Fruit fly (Drosophila melanogaster) whole organism, embryonic: Measurements from ENCODE around the gene papi.

Source experiments
- CG10147 ChIP-seq: fragments of 200-800 bp; sonication (Bioruptor generic); optimal IDR thresholded peaks from 2 replicates; lab custom pipeline; 2019; ENCODE audit warnings: missing biosample characterization, mild to moderate bottlenecking, missing genetic modification characterization, moderate library complexity
- CG1024 ChIP-seq: fragments of 200-800 bp; sonication (Bioruptor generic); IDR thresholded peaks from 2 replicates; pipeline ENCODE4 v1.3.6; 2022; ENCODE audit warnings: missing biosample characterization, missing genetic modification characterization
- CG10321 ChIP-seq: fragments of 200-800 bp; sonication (Bioruptor generic); IDR thresholded peaks from 2 replicates; pipeline ENCODE4 v1.3.6; 2022; ENCODE audit warnings: missing biosample characterization, missing genetic modification characterization
- CG10979 ChIP-seq: fragments of 200-800 bp; sonication (Bioruptor generic); optimal IDR thresholded peaks from 2 replicates; lab custom pipeline; 2018; ENCODE audit warnings: missing biosample characterization, mild to moderate bottlenecking, missing genetic modification characterization, moderate library complexity
- CG11696 ChIP-seq: fragments of 200-800 bp; sonication (Bioruptor generic); IDR thresholded peaks from 2 replicates; pipeline ENCODE4 v1.3.6; 2022; ENCODE audit warnings: missing biosample characterization, missing genetic modification characterization
- CG12236 ChIP-seq: fragments of 200-800 bp; sonication (Bioruptor generic); optimal IDR thresholded peaks from 2 replicates; lab custom pipeline; 2016; ENCODE audit warnings: missing biosample characterization, missing genetic modification characterization
- CG12942 ChIP-seq: fragments of 200-800 bp; sonication (Bioruptor generic); optimal IDR thresholded peaks from 3 replicates; lab custom pipeline; 2016; ENCODE audit warnings: missing biosample characterization, missing genetic modification characterization
- CG13894 ChIP-seq: fragments of 200-800 bp; sonication (Bioruptor generic); optimal IDR thresholded peaks from 3 replicates; lab custom pipeline; 2018; ENCODE audit warnings: missing biosample characterization, mild to moderate bottlenecking, missing genetic modification characterization, moderate library complexity
- CG15011 ChIP-seq: fragments of 200-800 bp; sonication (Bioruptor generic); optimal IDR thresholded peaks from 3 replicates; lab custom pipeline; 2018; ENCODE audit warnings: missing biosample characterization, mild to moderate bottlenecking, missing genetic modification characterization
- CG1647 ChIP-seq: fragments of 200-800 bp; sonication (Bioruptor generic); optimal IDR thresholded peaks from 3 replicates; lab custom pipeline; 2016; ENCODE audit warnings: missing biosample characterization, missing genetic modification characterization
- CG16813 ChIP-seq: fragments of 200-800 bp; sonication (Bioruptor generic); IDR thresholded peaks from 3 replicates; pipeline ENCODE4 v1.3.6; 2022; ENCODE audit warnings: missing biosample characterization, missing genetic modification characterization; ENCODE audit not compliant: partially characterized antibody
- CG18262 ChIP-seq: fragments of 200-800 bp; optimal IDR thresholded peaks from 3 replicates; lab custom pipeline; 2019; ENCODE audit warnings: missing biosample characterization, mild to moderate bottlenecking, missing genetic modification characterization, moderate library complexity
- CG2199 ChIP-seq: fragments of 200-800 bp; sonication (Bioruptor generic); IDR thresholded peaks from 3 replicates; pipeline ENCODE4 v1.3.6; 2022; ENCODE audit warnings: missing biosample characterization, missing genetic modification characterization
- CG3065 ChIP-seq: fragments of 200-800 bp; sonication (Bioruptor generic); optimal IDR thresholded peaks from 2 replicates; lab custom pipeline; 2016; ENCODE audit warnings: missing biosample characterization, missing genetic modification characterization
- CG42726 ChIP-seq: fragments of 200-800 bp; sonication (Bioruptor generic); IDR thresholded peaks from 2 replicates; pipeline ENCODE4 v1.3.6; 2022; ENCODE audit warnings: missing biosample characterization, missing genetic modification characterization; ENCODE audit not compliant: partially characterized antibody
- CG4360 ChIP-seq: fragments of 200-800 bp; sonication (Bioruptor generic); IDR thresholded peaks from 2 replicates; pipeline ENCODE4 v1.3.6; 2022; ENCODE audit warnings: missing biosample characterization, missing genetic modification characterization
- CG4404 ChIP-seq: fragments of 200-800 bp; sonication (Bioruptor generic); IDR thresholded peaks from 2 replicates; pipeline ENCODE4 v1.3.6; 2022; ENCODE audit warnings: missing biosample characterization, missing genetic modification characterization
- CG5180 ChIP-seq: fragments of 200-800 bp; sonication (Bioruptor generic); optimal IDR thresholded peaks from 3 replicates; lab custom pipeline; 2017; ENCODE audit warnings: missing biosample characterization, missing genetic modification characterization, mild to moderate bottlenecking, moderate library complexity, missing genetic modification reagents
- CG6813 ChIP-seq: fragments of 200-800 bp; sonication (Bioruptor generic); optimal IDR thresholded peaks from 2 replicates; lab custom pipeline; 2017; ENCODE audit warnings: missing biosample characterization, missing genetic modification characterization, mild to moderate bottlenecking, moderate library complexity, missing genetic modification reagents
- CG7357 ChIP-seq: fragments of 200-800 bp; sonication (Bioruptor generic); IDR thresholded peaks from 3 replicates; pipeline ENCODE4 v1.3.6; 2022; ENCODE audit warnings: missing biosample characterization, missing genetic modification characterization
- CG7987 ChIP-seq: fragments of 200-800 bp; sonication (Bioruptor generic); optimal IDR thresholded peaks from 2 replicates; lab custom pipeline; 2018; ENCODE audit warnings: missing biosample characterization, mild to moderate bottlenecking, missing genetic modification characterization, moderate library complexity
- CG9215 ChIP-seq: fragments of 200-800 bp; sonication (Bioruptor generic); IDR thresholded peaks from 2 replicates; pipeline ENCODE4 v1.3.6; 2022; ENCODE audit warnings: missing biosample characterization, missing genetic modification characterization
- Chrac-16 ChIP-seq: fragments of 200-800 bp; sonication (Bioruptor generic); optimal IDR thresholded peaks from 3 replicates; lab custom pipeline; 2016; ENCODE audit warnings: missing biosample characterization, missing genetic modification characterization
- Dbx ChIP-seq: fragments of 200-800 bp; sonication (Bioruptor generic); IDR thresholded peaks from 3 replicates; pipeline ENCODE4 v1.3.6; 2022; ENCODE audit warnings: missing biosample characterization, missing genetic modification characterization
- Ets65A ChIP-seq: fragments of 200-800 bp; sonication (Bioruptor generic); peaks from one replicate; lab custom pipeline; 2016; ENCODE audit warnings: missing biosample characterization, missing genetic modification characterization
- Fer3 ChIP-seq: fragments of 200-800 bp; sonication (Bioruptor generic); optimal IDR thresholded peaks from 2 replicates; lab custom pipeline; 2018; ENCODE audit warnings: missing biosample characterization, mild to moderate bottlenecking, missing genetic modification characterization, moderate library complexity
- HLH3B ChIP-seq: fragments of 200-800 bp; sonication (Bioruptor generic); IDR thresholded peaks from 2 replicates; pipeline ENCODE4 v1.3.6; 2022; ENCODE audit warnings: missing biosample characterization, missing genetic modification characterization
- Lim3 ChIP-seq: fragments of 200-800 bp; sonication (Bioruptor generic); IDR thresholded peaks from 2 replicates; pipeline ENCODE4 v1.3.6; 2022; ENCODE audit warnings: missing biosample characterization, missing genetic modification characterization
- NFAT ChIP-seq: fragments of 200-800 bp; sonication (Bioruptor generic); IDR thresholded peaks from 2 replicates; pipeline ENCODE4 v1.3.6; 2022; ENCODE audit warnings: missing biosample characterization, missing genetic modification characterization
- Nf-YC ChIP-seq: fragments of 200-800 bp; optimal IDR thresholded peaks from 3 replicates; lab custom pipeline; 2019; ENCODE audit warnings: missing biosample characterization, mild to moderate bottlenecking, missing genetic modification characterization, moderate library complexity
- Usf ChIP-seq: fragments of 200-800 bp; sonication (Bioruptor generic); optimal IDR thresholded peaks from 2 replicates; lab custom pipeline; 2017; ENCODE audit warnings: missing genotype, missing biosample characterization, missing genetic modification characterization
- ems ChIP-seq: fragments of 200-800 bp; sonication (Bioruptor generic); optimal IDR thresholded peaks from 3 replicates; lab custom pipeline; 2016; ENCODE audit warnings: missing biosample characterization, missing genetic modification characterization
- grau ChIP-seq: fragments of 200-800 bp; optimal IDR thresholded peaks from 3 replicates; lab custom pipeline; 2019; ENCODE audit warnings: missing biosample characterization, mild to moderate bottlenecking, missing genetic modification characterization, moderate library complexity
- gsb-n ChIP-seq: fragments of 200-800 bp; sonication (Bioruptor generic); optimal IDR thresholded peaks from 3 replicates; lab custom pipeline; 2018; ENCODE audit warnings: missing biosample characterization, mild to moderate bottlenecking, missing genetic modification characterization
- h ChIP-seq: fragments of >200 bp; optimal IDR thresholded peaks from 2 replicates; lab custom pipeline; 2017
- kah ChIP-seq: fragments of 200-800 bp; sonication (Bioruptor generic); optimal IDR thresholded peaks from 2 replicates; lab custom pipeline; 2018; ENCODE audit warnings: missing biosample characterization, mild to moderate bottlenecking, missing genetic modification characterization
- lab ChIP-seq: fragments of 200-800 bp; sonication (Bioruptor generic); optimal IDR thresholded peaks from 3 replicates; lab custom pipeline; 2017; ENCODE audit warnings: missing biosample characterization, missing genetic modification characterization, mild to moderate bottlenecking, moderate library complexity, missing genetic modification reagents
- lola ChIP-seq, 3 experiments: fragments of >200 bp in 2 of 3; fragments of 200-800 bp in 1 of 3; sonication (Bioruptor generic) in 1 of 3; optimal IDR thresholded peaks; 2 replicates each; lab custom pipeline; 2017 to 2019; ENCODE audit warnings: missing biosample characterization in 3 of 3, missing genetic modification characterization in 3 of 3, mild to moderate bottlenecking in 1 of 3, moderate library complexity in 1 of 3
- mirr ChIP-seq: fragments of 200-800 bp; sonication (Bioruptor generic); optimal IDR thresholded peaks from 3 replicates; lab custom pipeline; 2018; ENCODE audit warnings: missing biosample characterization, mild to moderate bottlenecking, missing genetic modification characterization
- mld ChIP-seq: fragments of 200-800 bp; sonication (Bioruptor generic); IDR thresholded peaks from 3 replicates; pipeline ENCODE4 v1.3.6; 2022; ENCODE audit warnings: missing biosample characterization, missing genetic modification characterization; ENCODE audit not compliant: partially characterized antibody
- nerfin-2 ChIP-seq: fragments of 200-800 bp; sonication (Bioruptor generic); IDR thresholded peaks from 2 replicates; pipeline ENCODE4 v1.3.6; 2022; ENCODE audit warnings: missing biosample characterization, missing genetic modification characterization; ENCODE audit not compliant: partially characterized antibody
- p53 ChIP-seq: fragments of 200-800 bp; sonication (Bioruptor generic); optimal IDR thresholded peaks from 2 replicates; lab custom pipeline; 2016; ENCODE audit warnings: missing biosample characterization, missing genetic modification characterization
- pros ChIP-seq: fragments of 200-800 bp; sonication (Bioruptor generic); optimal IDR thresholded peaks from 3 replicates; lab custom pipeline; 2019; ENCODE audit warnings: missing biosample characterization, mild to moderate bottlenecking, missing genetic modification characterization, moderate library complexity
- psq ChIP-seq: fragments of 200-800 bp; sonication (Bioruptor generic); optimal IDR thresholded peaks from 2 replicates; lab custom pipeline; 2017; ENCODE audit warnings: missing biosample characterization, missing genetic modification characterization
- pzg ChIP-seq: fragments of 200-800 bp; sonication (Bioruptor generic); optimal IDR thresholded peaks from 3 replicates; lab custom pipeline; 2018; ENCODE audit warnings: missing biosample characterization, mild to moderate bottlenecking, missing genetic modification characterization, moderate library complexity
- sim ChIP-seq: fragments of 200-800 bp; sonication (Bioruptor generic); IDR thresholded peaks from 2 replicates; pipeline ENCODE4 v1.3.6; 2022; ENCODE audit warnings: missing biosample characterization, missing genetic modification characterization
- slp2 ChIP-seq: fragments of 200-800 bp; sonication (Bioruptor generic); optimal IDR thresholded peaks from 2 replicates; lab custom pipeline; 2016; ENCODE audit warnings: missing biosample characterization, missing genetic modification characterization
- so ChIP-seq: fragments of 200-800 bp; sonication (Bioruptor generic); IDR thresholded peaks from 3 replicates; pipeline ENCODE4 v1.3.6; 2022; ENCODE audit warnings: missing biosample characterization, missing genetic modification characterization
- zf30C ChIP-seq: fragments of 200-800 bp; sonication (Bioruptor generic); optimal IDR thresholded peaks from 3 replicates; lab custom pipeline; 2018; ENCODE audit warnings: missing biosample characterization, mild to moderate bottlenecking, missing genetic modification characterization

papi gene

DNA sequence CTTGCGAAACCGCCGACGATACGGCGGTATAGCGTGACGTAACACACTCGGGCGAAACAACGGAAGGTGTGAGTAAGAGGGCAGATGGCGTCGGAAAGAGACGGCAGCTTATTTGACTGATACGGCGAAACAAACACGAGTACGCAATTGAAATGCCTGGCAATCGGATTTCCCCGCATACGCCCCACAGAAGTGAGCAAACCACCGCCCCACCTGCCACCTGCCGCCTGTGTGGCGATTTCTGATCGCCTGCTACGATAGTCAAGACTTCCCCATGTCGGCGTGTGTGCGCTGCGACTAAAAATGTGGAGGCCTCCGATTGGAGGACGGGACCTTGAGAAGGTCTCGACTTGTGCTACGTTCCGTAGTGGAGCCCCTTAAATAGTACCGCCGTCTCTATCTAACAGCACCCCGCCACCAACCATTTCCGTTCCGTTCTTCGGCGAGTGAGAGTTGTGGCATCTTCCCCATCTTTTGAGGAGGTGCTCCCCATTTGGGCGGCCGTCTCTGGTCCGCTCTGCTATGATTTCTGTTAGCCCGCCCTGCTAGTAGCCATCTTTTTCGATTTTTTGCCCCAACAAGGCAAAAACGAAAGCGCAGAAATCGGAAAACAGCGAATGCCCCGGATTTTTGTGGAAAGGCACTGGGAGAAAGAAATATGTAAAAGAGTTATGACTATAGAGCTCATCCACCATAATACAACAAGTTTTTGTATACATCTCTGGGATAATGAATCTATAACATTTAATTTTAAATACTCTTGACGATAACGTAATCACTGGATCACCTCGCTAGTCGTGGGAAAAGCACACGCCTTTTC, 21.7 kb upstream of the papi start (continued):
- TF ChIP-seq CG16813 (GFP tag; lab: Robert Waterston, UW): no peak
- peak; percentile 99 for TF ChIP-seq Ets65A (GFP tag; lab: Kevin White, UChicago)
- peak; percentile 90 for TF ChIP-seq CG10979 (tag; lab: Kevin White, UChicago)
- TF ChIP-seq CG1647 (GFP tag; lab: Kevin White, UChicago): peak; percentile 74
- peak; percentile 87 for TF ChIP-seq lab (GFP tag; lab: Kevin White, UChicago)
- peak; percentile 76 for TF ChIP-seq CG6813 (GFP tag; lab: Kevin White, UChicago)
- TF ChIP-seq CG11696 (GFP tag; lab: Robert Waterston, UW): no peak
- peak; percentile 90 for TF ChIP-seq ems (GFP tag; lab: Kevin White, UChicago)
- TF ChIP-seq zf30C (GFP tag; lab: Kevin White, UChicago): peak; percentile 80
- TF ChIP-seq Chrac-16 (GFP tag; lab: Kevin White, UChicago): peak; percentile 87
- TF ChIP-seq HLH3B (GFP tag; lab: Robert Waterston, UW): no peak
- TF ChIP-seq nerfin-2 (GFP tag; lab: Robert Waterston, UW): no peak
- peak; percentile 76 for TF ChIP-seq CG15011
- TF ChIP-seq Nf-YC: peak; percentile 95
- no peak for TF ChIP-seq sim (GFP tag; lab: Robert Waterston, UW)
- TF ChIP-seq CG4360 (GFP tag; lab: Robert Waterston, UW): no peak
- TF ChIP-seq mirr: peak; percentile 84
- no peak for TF ChIP-seq CG42726
- TF ChIP-seq pros (GFP tag; lab: Kevin White, UChicago): peak; percentile 42
- TF ChIP-seq Lim3: no peak
- TF ChIP-seq CG7987 (GFP tag; lab: Kevin White, UChicago): peak; percentile 31
- no peak for TF ChIP-seq CG10321 (GFP tag; lab: Robert Waterston, UW)
- no peak for TF ChIP-seq CG9215 (GFP tag; lab: Robert Waterston, UW)
- peak; percentile 86 for TF ChIP-seq gsb-n (tag; lab: Kevin White, UChicago)
- peak; percentile 43 for TF ChIP-seq CG5180 (GFP tag; lab: Kevin White, UChicago)
- TF ChIP-seq CG12942: peak; percentile 81
- TF ChIP-seq CG2199: no peak
- TF ChIP-seq mld (GFP tag; lab: Robert Waterston, UW): no peak
- no peak for TF ChIP-seq pzg
- TF ChIP-seq CG4404: no peak
- peak; percentile 89 for TF ChIP-seq CG18262 (tag; lab: Kevin White, UChicago)
- no peak for TF ChIP-seq CG1024 (GFP tag; lab: Robert Waterston, UW)
- TF ChIP-seq lola (GFP tag; optimal IDR thresholded peaks at IDR 0.05; lab: Kevin White, UChicago): peak in 1 of 3 experiments; percentile 83
- TF ChIP-seq Dbx: no peak
- TF ChIP-seq CG7357: peak; percentile 76; the same call in 1 of the 3 replicates
- peak; percentile 82 for TF ChIP-seq kah (GFP tag; lab: Kevin White, UChicago)
- peak; percentile 66 for TF ChIP-seq psq (GFP tag; lab: Kevin White, UChicago)
- peak; percentile 78 for TF ChIP-seq Fer3
- TF ChIP-seq CG10147 (GFP tag; lab: Kevin White, UChicago): peak; percentile 64
- TF ChIP-seq Usf (GFP tag; lab: Kevin White, UChicago): peak; percentile 74
- peak; percentile 20 for TF ChIP-seq p53
- TF ChIP-seq CG3065: no peak
- TF ChIP-seq so: no peak
- no peak for TF ChIP-seq h (lab: Kevin White, UChicago)
- TF ChIP-seq slp2 (GFP tag; lab: Kevin White, UChicago): peak; percentile 78
- TF ChIP-seq grau (tag; lab: Kevin White, UChicago): peak; percentile 83
- peak; percentile 73 for TF ChIP-seq CG12236
- peak; percentile 95 for TF ChIP-seq CG13894
- TF ChIP-seq NFAT (GFP tag; lab: Robert Waterston, UW): no peak
